Worm (Caenorhabditis elegans): ENCODE data around the gene C01B10.7.

The C01B10.7 gene

ce11 chrIV:6645867-6646655, 7.7 kb downstream of the C01B10.7 start, which contains the start of gene hil-7 (continued):
- TF ChIP-seq hpl-2 (GFP tag; optimal IDR thresholded peaks at IDR 0.05) (no peak), fkh-4 (tag; optimal IDR thresholded peaks at IDR 0.05; ENCODE audit: borderline replicate concordance) (no peak), pax-3 (tag; optimal IDR thresholded peaks at IDR 0.05) (peak; percentile 28), mef-2 (tag; optimal IDR thresholded peaks at IDR 0.05) (peak; percentile 52), lin-39 (tag; optimal IDR thresholded peaks at IDR 0.05) (no peak), tbx-2 (tag; optimal IDR thresholded peaks at IDR 0.05) (peak; percentile 88), ceh-82 (tag; optimal IDR thresholded peaks at IDR 0.05) (no peak), grh-1 (GFP tag; IDR thresholded peaks at IDR 0.05) (peak; percentile 59), nhr-12 (tag; optimal IDR thresholded peaks at IDR 0.05) (no peak), nhr-47 (tag; optimal IDR thresholded peaks at IDR 0.05) (peak; percentile 79), pag-3 (tag; optimal IDR thresholded peaks at IDR 0.05; ENCODE audit: borderline replicate concordance, insufficient read depth) (no peak), unc-98 (GFP tag; IDR thresholded peaks at IDR 0.05) (0 out of 2 replicates have a peak, but pooled peaks have one; percentile 35), C16A3.4 (tag; optimal IDR thresholded peaks at IDR 0.05) (peak; percentile 70), hlh-17 (GFP tag; optimal IDR thresholded peaks at IDR 0.05; ENCODE audit: borderline replicate concordance) (no peak), nhr-19 (GFP tag; conservative IDR thresholded peaks at IDR 0.05) (peak; percentile 68), alr-1 (tag; optimal IDR thresholded peaks at IDR 0.05; ENCODE audit: borderline replicate concordance) (no peak), unc-30 (tag; optimal IDR thresholded peaks at IDR 0.05) (no peak), nhr-84 (tag; optimal IDR thresholded peaks at IDR 0.05) (no peak), aly-2 (tag; optimal IDR thresholded peaks at IDR 0.05) (no peak), skn-1 (tag; optimal IDR thresholded peaks at IDR 0.05) (peak; percentile 52), lin-13 (GFP tag; optimal IDR thresholded peaks at IDR 0.05) (peak; percentile 77), lir-3 (tag; optimal IDR thresholded peaks at IDR 0.05; ENCODE audit: poor library complexity) (peak; percentile 78), zip-4 (GFP tag; optimal IDR thresholded peaks at IDR 0.05) (no peak), jun-1 (tag; optimal IDR thresholded peaks at IDR 0.05) (peak; percentile 53), C34B4.2 (tag; optimal IDR thresholded peaks at IDR 0.05) (no peak), nhr-20 (tag; optimal IDR thresholded peaks at IDR 0.05) (peak; percentile 81), nhr-71 (tag; optimal IDR thresholded peaks at IDR 0.05) (peak; percentile 91)

- TF ChIP-seq zag-1 (tag; optimal IDR thresholded peaks at IDR 0.05) = no peak
- TF ChIP-seq blmp-1 (tag; optimal IDR thresholded peaks at IDR 0.05) = peak; percentile 3
- TF ChIP-seq sox-4 (tag; optimal IDR thresholded peaks at IDR 0.05) = no peak
Measured at ce11 chrIV:6646905-6647304, 8.5 kb downstream of the C01B10.7 start.

ce11 chrIV:6648625-6649024, 10.3 kb downstream of the C01B10.7 start:
- TF ChIP-seq ceh-88 (GFP tag; IDR thresholded peaks at IDR 0.05) (no peak), unc-30 (tag; optimal IDR thresholded peaks at IDR 0.05) (no peak), Y116A8C.19 (tag; optimal IDR thresholded peaks at IDR 0.05; ENCODE audit: borderline replicate concordance) (no peak), grh-1 (GFP tag; IDR thresholded peaks at IDR 0.05) (no peak), tbx-2 (tag; optimal IDR thresholded peaks at IDR 0.05) (peak; percentile 14), efl-1 (optimal IDR thresholded peaks at IDR 0.05) (no peak), efl-1 (GFP tag; optimal IDR thresholded peaks at IDR 0.05 in 1 of 2) (peak in 1 of 2 experiments; percentile 54), ceh-82 (tag; optimal IDR thresholded peaks at IDR 0.05) (no peak), hpl-2 (GFP tag; optimal IDR thresholded peaks at IDR 0.05) (no peak), C34B4.2 (tag; optimal IDR thresholded peaks at IDR 0.05) (no peak), nhr-11 (tag; optimal IDR thresholded peaks at IDR 0.05) (no peak), ztf-11 (tag; optimal IDR thresholded peaks at IDR 0.05) (peak in 1 of 2 experiments; percentile 43), elt-3 (tag; optimal IDR thresholded peaks at IDR 0.05) (no peak), fkh-8 (tag; optimal IDR thresholded peaks at IDR 0.05) (no peak), lsy-2 (tag; optimal IDR thresholded peaks at IDR 0.05) (no peak), rnt-1 (tag; optimal IDR thresholded peaks at IDR 0.05) (peak; percentile 15), alr-1 (tag; optimal IDR thresholded peaks at IDR 0.05; ENCODE audit: borderline replicate concordance) (no peak), lin-13 (GFP tag; optimal IDR thresholded peaks at IDR 0.05) (no peak), pax-3 (tag; optimal IDR thresholded peaks at IDR 0.05) (no peak), nhr-76 (tag; optimal IDR thresholded peaks at IDR 0.05) (no peak), nhr-71 (tag; optimal IDR thresholded peaks at IDR 0.05) (no peak), lin-14 (GFP tag; optimal IDR thresholded peaks at IDR 0.05) (peak; percentile 73), aly-2 (tag; optimal IDR thresholded peaks at IDR 0.05) (no peak), C16A3.4 (tag; optimal IDR thresholded peaks at IDR 0.05) (no peak)
